Worm (Caenorhabditis elegans) whole organism, mixed stage, embryonic: Measurements from ENCODE around the gene F41H10.1.

Experiments
- M03D4.4 ChIP-seq: sonication (generic microtip); optimal IDR thresholded peaks from 2 replicates; lab custom pipeline; 2017; ENCODE audit warnings: mild to moderate bottlenecking, missing genetic modification characterization, missing compliant biosample characterization
- bed-3 ChIP-seq: fragments of 200-800 bp; sonication (Bioruptor generic); optimal IDR thresholded peaks from 3 replicates; lab custom pipeline; 2018; ENCODE audit warnings: mild to moderate bottlenecking, missing genetic modification characterization, moderate library complexity, missing compliant biosample characterization
- lin-13 ChIP-seq: fragments of 150-350 bp; optimal IDR thresholded peaks from 2 replicates; lab custom pipeline; 2014; ENCODE audit warnings: missing biosample characterization, missing genetic modification characterization
- mls-2 ChIP-seq: sonication (generic microtip); optimal IDR thresholded peaks from 2 replicates; lab custom pipeline; 2016; ENCODE audit warnings: mild to moderate bottlenecking, missing genetic modification characterization, moderate library complexity, missing compliant biosample characterization
- nhr-237 ChIP-seq: fragments of 150-350 bp; optimal IDR thresholded peaks from 2 replicates; lab custom pipeline; 2014; ENCODE audit warnings: missing biosample characterization, missing genetic modification characterization
- unc-39 ChIP-seq: fragments of 150-350 bp; optimal IDR thresholded peaks from 2 replicates; lab custom pipeline; 2014; ENCODE audit warnings: missing biosample characterization, missing genetic modification characterization
- ztf-11 ChIP-seq: fragments of 150-350 bp; optimal IDR thresholded peaks from 2 replicates; lab custom pipeline; 2014; ENCODE audit warnings: missing biosample characterization, missing genetic modification characterization

- TF ChIP-seq M03D4.4 (no peak), lin-13 (no peak), ztf-11 (no peak), mls-2 (tag; lab: Kevin White, UChicago) (no peak), unc-39 (tag; lab: Kevin White, UChicago) (no peak), nhr-237 (no peak), bed-3 (no peak)
Measured at ce11 chrIV:5333484-5333883, 49.2 kb upstream of the F41H10.1 start.
